Worm (Caenorhabditis elegans) whole organism, early embryonic: Measurements from ENCODE around the gene T01B10.5.

ENCODE experiments used
- B0310.2 ChIP-seq: sonication (generic microtip); optimal IDR thresholded peaks from 2 replicates; lab custom pipeline; 2016; ENCODE audit warnings: mild to moderate bottlenecking, missing genetic modification characterization, missing compliant biosample characterization
- F13C5.2 ChIP-seq: sonication (generic microtip); optimal IDR thresholded peaks from 2 replicates; lab custom pipeline; 2017; ENCODE audit warnings: mild to moderate bottlenecking, missing genetic modification characterization, inconsistent platforms, missing compliant biosample characterization
- aly-1 ChIP-seq: sonication (generic microtip); optimal IDR thresholded peaks from 2 replicates; lab custom pipeline; 2016; ENCODE audit warnings: missing genetic modification characterization, missing compliant biosample characterization
- ama-1 ChIP-seq: fragments of 150-350 bp; optimal IDR thresholded peaks from 2 replicates; lab custom pipeline; 2014
- ceh-13 ChIP-seq: fragments of 200-800 bp; sonication (Bioruptor generic); optimal IDR thresholded peaks from 2 replicates; lab custom pipeline; 2018; ENCODE audit warnings: mild to moderate bottlenecking, missing genetic modification characterization, missing compliant biosample characterization
- ceh-36 ChIP-seq: sonication (generic microtip); optimal IDR thresholded peaks from 2 replicates; lab custom pipeline; 2016; ENCODE audit warnings: missing genetic modification characterization, inconsistent platforms, missing compliant biosample characterization
- ets-7 ChIP-seq: sonication (generic microtip); optimal IDR thresholded peaks from 2 replicates; lab custom pipeline; 2016; ENCODE audit warnings: missing genotype, missing genetic modification characterization, missing compliant biosample characterization
- flt-1 ChIP-seq: fragments of 200-800 bp; sonication (Bioruptor generic); IDR thresholded peaks from 2 replicates; pipeline ENCODE4 v1.3.6; 2022; ENCODE audit warnings: missing genetic modification characterization, missing compliant biosample characterization
- hmbx-1 ChIP-seq: sonication (generic microtip); optimal IDR thresholded peaks from 2 replicates; lab custom pipeline; 2016; ENCODE audit warnings: mild to moderate bottlenecking, missing genetic modification characterization, missing compliant biosample characterization
- hmg-4 ChIP-seq: fragments of 200-800 bp; sonication (Bioruptor generic); optimal IDR thresholded peaks from 2 replicates; lab custom pipeline; 2018; ENCODE audit warnings: mild to moderate bottlenecking, missing genetic modification characterization, missing compliant biosample characterization
- hnd-1 ChIP-seq: sonication (generic microtip); optimal IDR thresholded peaks from 2 replicates; lab custom pipeline; 2016; ENCODE audit warnings: missing genetic modification characterization, missing compliant biosample characterization
- pes-1 ChIP-seq: fragments of 200-800 bp; sonication (Bioruptor generic); IDR thresholded peaks from 2 replicates; pipeline ENCODE4 v1.3.6; 2022; ENCODE audit warnings: missing genetic modification reagents, missing genetic modification characterization, missing compliant biosample characterization
- scrt-1 ChIP-seq: fragments of 200-800 bp; sonication (Bioruptor generic); IDR thresholded peaks from 2 replicates; pipeline ENCODE4 v1.3.6; 2022; ENCODE audit warnings: missing genetic modification characterization, missing compliant biosample characterization
- sea-1 ChIP-seq: fragments of 200-800 bp; sonication (Bioruptor generic); conservative IDR thresholded peaks from 2 replicates; pipeline ENCODE4 v1.3.6; 2022; ENCODE audit warnings: missing genetic modification characterization, missing compliant biosample characterization
- tbx-11 ChIP-seq: fragments of 200-800 bp; sonication (Bioruptor generic); IDR thresholded peaks from 2 replicates; pipeline ENCODE4 v1.3.6; 2022; ENCODE audit warnings: missing genetic modification characterization, missing compliant biosample characterization
- tbx-37 ChIP-seq: fragments of 200-800 bp; sonication (Bioruptor generic); conservative IDR thresholded peaks from 2 replicates; pipeline ENCODE4 v1.3.6; 2022; ENCODE audit warnings: missing genetic modification reagents, missing genetic modification characterization, missing compliant biosample characterization
- tra-4 ChIP-seq: sonication (generic microtip); optimal IDR thresholded peaks from 2 replicates; lab custom pipeline; 2017; ENCODE audit warnings: missing genetic modification characterization, missing compliant biosample characterization

Gene T01B10.5

DNA sequence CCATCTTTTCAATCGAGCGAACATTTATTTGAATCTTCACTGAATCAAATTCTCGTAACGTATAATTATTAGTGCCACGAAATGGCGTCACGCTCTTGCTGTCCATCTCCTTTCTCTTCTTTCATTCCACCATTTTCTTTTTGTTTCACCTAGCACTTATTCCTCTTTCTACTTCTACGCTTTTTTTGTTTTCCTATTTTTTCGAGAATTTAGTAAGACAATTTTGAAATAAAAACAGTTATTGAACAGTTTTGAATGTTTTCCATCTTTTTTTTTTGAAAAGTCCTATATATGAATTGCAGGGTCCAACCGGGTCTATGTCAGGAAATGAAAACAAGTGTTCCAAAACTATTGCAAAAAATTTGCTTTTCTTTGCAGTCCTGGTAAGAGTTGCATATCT, at the start of gene T01B10.5:
Gene T01B10.5, plus strand, starts transcription at position 301 of the 400 bp plus-strand sequence.
- no peak for TF ChIP-seq ceh-36 (tag; lab: Kevin White, UChicago)

- TF ChIP-seq sea-1 (GFP tag; lab: Robert Waterston, UW) (no peak), ceh-36 (tag; lab: Kevin White, UChicago) (no peak), hmg-4 (GFP tag; lab: Kevin White, UChicago) (no peak), scrt-1 (no peak), aly-1 (tag; lab: Kevin White, UChicago) (no peak), tbx-11 (GFP tag; lab: Robert Waterston, UW) (no peak), F13C5.2 (tag; lab: Kevin White, UChicago) (no peak), flt-1 (GFP tag; lab: Robert Waterston, UW) (no peak), hnd-1 (tag; lab: Kevin White, UChicago) (no peak), tra-4 (tag; lab: Kevin White, UChicago) (no peak), ama-1 (lab: Kevin White, UChicago) (no peak), B0310.2 (tag; lab: Kevin White, UChicago) (no peak), tbx-37 (GFP tag; lab: Robert Waterston, UW) (no peak)
Measured at ce11 chrX:8446108-8446507, 49.0 kb upstream of the T01B10.5 start, which contains the start of gene F16F9.1. Gene F16F9.1, plus strand, starts transcription at chrX:8446408.

DNA sequence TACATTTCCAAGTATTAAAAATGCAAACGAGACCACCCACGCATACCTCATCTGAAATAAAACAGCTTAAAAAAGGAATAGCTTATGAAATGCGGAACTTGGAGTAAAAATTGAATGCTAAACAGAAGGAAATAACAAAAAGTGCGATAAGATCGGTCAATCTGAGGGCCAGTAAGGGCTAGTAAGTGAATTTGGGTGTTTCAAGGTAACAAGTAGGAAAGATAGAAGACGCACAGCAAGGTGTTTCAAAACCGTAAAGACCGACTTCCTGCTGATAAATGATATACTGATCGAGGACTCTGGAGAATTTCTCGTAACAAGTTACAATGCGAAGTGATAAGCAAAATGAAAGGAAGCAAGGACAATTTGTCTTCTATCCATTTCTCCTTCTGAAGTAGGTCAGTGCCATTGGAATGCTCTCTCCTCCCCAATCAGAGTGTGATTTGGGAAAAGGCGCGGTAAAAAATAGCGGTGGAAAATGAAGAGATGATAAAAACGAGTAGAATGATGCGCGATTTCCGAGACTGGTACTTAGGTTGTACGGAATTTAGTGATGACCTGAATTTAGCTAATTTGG, 39.4 kb upstream of the T01B10.5 start, which contains the start of gene dpy-6:
Gene dpy-6, minus strand, starts transcription at position 51 of the 577 bp plus-strand sequence.
- TF ChIP-seq ceh-13, result no peak
- TF ChIP-seq tbx-11 (GFP tag; lab: Robert Waterston, UW), result no peak
- TF ChIP-seq hmbx-1 (tag; lab: Kevin White, UChicago), result no peak
- TF ChIP-seq sea-1 (GFP tag; lab: Robert Waterston, UW), result no peak
- TF ChIP-seq hnd-1 (tag; lab: Kevin White, UChicago), result no peak

- TF ChIP-seq ets-7 (no peak), ceh-13 (no peak), sea-1 (GFP tag; lab: Robert Waterston, UW) (no peak), pes-1 (GFP tag; lab: Robert Waterston, UW) (no peak), flt-1 (GFP tag; lab: Robert Waterston, UW) (no peak), hmg-4 (GFP tag; lab: Kevin White, UChicago) (no peak), ceh-36 (tag; lab: Kevin White, UChicago) (no peak), tra-4 (tag; lab: Kevin White, UChicago) (no peak)
Measured at ce11 chrX:8457314-8457713, 37.8 kb upstream of the T01B10.5 start, which contains the start of gene F16F9.3. Gene F16F9.3, plus strand, starts transcription at chrX:8457614.

- TF ChIP-seq aly-1 (tag; lab: Kevin White, UChicago), result no peak
- no peak for TF ChIP-seq hnd-1 (tag; lab: Kevin White, UChicago)
- no peak for TF ChIP-seq sea-1 (GFP tag; lab: Robert Waterston, UW)
- TF ChIP-seq flt-1 (GFP tag; lab: Robert Waterston, UW), result no peak
- no peak for TF ChIP-seq hmbx-1 (tag; lab: Kevin White, UChicago)
- TF ChIP-seq ceh-36 (tag; lab: Kevin White, UChicago), result no peak
- no peak for TF ChIP-seq ets-7
Measured at ce11 chrX:8459789-8460188, 35.3 kb upstream of the T01B10.5 start.

- TF ChIP-seq pes-1 (GFP tag; lab: Robert Waterston, UW) (no peak), flt-1 (GFP tag; lab: Robert Waterston, UW) (no peak), tbx-37 (GFP tag; lab: Robert Waterston, UW) (no peak), hmbx-1 (tag; lab: Kevin White, UChicago) (no peak), ets-7 (no peak), tra-4 (tag; lab: Kevin White, UChicago) (no peak), F13C5.2 (tag; lab: Kevin White, UChicago) (no peak), hmg-4 (GFP tag; lab: Kevin White, UChicago) (no peak), ama-1 (lab: Kevin White, UChicago) (no peak), tbx-11 (GFP tag; lab: Robert Waterston, UW) (no peak), scrt-1 (no peak), B0310.2 (tag; lab: Kevin White, UChicago) (no peak), ceh-36 (tag; lab: Kevin White, UChicago) (no peak), ceh-13 (no peak), sea-1 (GFP tag; lab: Robert Waterston, UW) (no peak), hnd-1 (tag; lab: Kevin White, UChicago) (no peak)
Measured at ce11 chrX:8460958-8461357, 34.1 kb upstream of the T01B10.5 start.

ce11 chrX:8463085-8463645, 31.9 kb upstream of the T01B10.5 start, which contains the start of gene F16F9.4:
Gene F16F9.4, minus strand, starts transcription at chrX:8463360.
- TF ChIP-seq aly-1 (tag; lab: Kevin White, UChicago), result no peak
- TF ChIP-seq tra-4 (tag; lab: Kevin White, UChicago), result no peak
- no peak for TF ChIP-seq B0310.2 (tag; lab: Kevin White, UChicago)
- no peak for TF ChIP-seq tbx-11 (GFP tag; lab: Robert Waterston, UW)
- TF ChIP-seq ceh-36 (tag; lab: Kevin White, UChicago), result no peak
- TF ChIP-seq ceh-13, result no peak
